Worm (Caenorhabditis elegans): ENCODE results near the gene Y46G5A.36.

Y46G5A.36 gene

DNA sequence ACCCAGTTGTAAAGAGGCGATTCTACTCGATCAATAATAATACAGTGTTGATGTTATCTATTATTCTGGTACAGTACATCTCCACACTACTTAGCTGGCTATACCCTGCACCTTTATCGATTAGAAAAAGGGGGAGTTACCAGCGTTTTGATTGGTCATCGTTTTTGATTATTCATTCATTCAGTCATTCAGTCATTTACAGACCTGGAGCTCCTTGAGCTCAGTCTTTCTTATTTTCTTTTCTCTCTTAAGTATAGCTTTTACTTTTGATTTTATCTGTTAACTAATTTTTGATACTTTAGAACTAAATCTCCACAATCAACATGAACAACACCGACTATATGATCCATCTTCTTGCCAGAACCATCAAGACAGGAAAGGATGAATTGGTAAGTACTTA lies 26.6 kb downstream of the Y46G5A.36 start, which contains the start of gene Y46G5A.28:
Y46G5A.28 (plus strand) TSS at position 301 of the 400 bp plus-strand sequence.
- TF ChIP-seq nhr-2 (tag; optimal IDR thresholded peaks at IDR 0.05) (no peak), mls-2 (tag; optimal IDR thresholded peaks at IDR 0.05) (no peak), pha-4 (tag; optimal IDR thresholded peaks at IDR 0.05) (no peak), sem-2 (GFP tag; optimal IDR thresholded peaks at IDR 0.05) (no peak), unc-120 (tag; optimal IDR thresholded peaks at IDR 0.05; ENCODE audit: poor library complexity, severe bottlenecking) (no peak), nhr-76 (tag; optimal IDR thresholded peaks at IDR 0.05) (no peak), unc-39 (tag; optimal IDR thresholded peaks at IDR 0.05) (no peak), flh-1 (GFP tag; optimal IDR thresholded peaks at IDR 0.05) (no peak), M03D4.4 (tag; optimal IDR thresholded peaks at IDR 0.05) (no peak), lin-32 (GFP tag; optimal IDR thresholded peaks at IDR 0.05) (no peak), tbx-8 (GFP tag; optimal IDR thresholded peaks at IDR 0.05) (no peak), unc-62 (GFP tag; optimal IDR thresholded peaks at IDR 0.05) (no peak), ztf-11 (tag; optimal IDR thresholded peaks at IDR 0.05) (no peak), drap-1 (GFP tag; optimal IDR thresholded peaks at IDR 0.05) (no peak), ceh-39 (tag; optimal IDR thresholded peaks at IDR 0.05) (no peak)

DNA sequence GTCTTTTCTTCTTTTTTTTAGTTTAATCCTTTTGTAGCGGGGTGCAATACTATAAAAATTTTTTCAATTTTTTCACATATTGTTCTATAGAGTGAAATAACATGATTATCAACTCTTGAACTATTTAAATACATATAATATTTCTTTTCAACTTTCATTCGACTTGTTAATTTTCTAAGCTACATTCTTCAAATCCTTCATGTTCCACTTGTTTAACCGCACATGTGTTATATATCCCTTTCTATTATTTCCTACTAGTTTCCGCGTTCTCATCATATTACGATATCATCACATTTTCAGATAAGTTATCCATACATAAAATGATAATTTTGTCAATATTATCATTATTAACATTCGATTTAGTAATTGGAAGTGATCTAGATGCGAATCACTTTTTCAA lies 32.4 kb downstream of the Y46G5A.36 start, which contains the start of gene Y46G5A.29:
Y46G5A.29 (plus strand) TSS at position 301 of the 400 bp plus-strand sequence.
- TF ChIP-seq lin-32 (GFP tag; optimal IDR thresholded peaks at IDR 0.05): no peak

DNA sequence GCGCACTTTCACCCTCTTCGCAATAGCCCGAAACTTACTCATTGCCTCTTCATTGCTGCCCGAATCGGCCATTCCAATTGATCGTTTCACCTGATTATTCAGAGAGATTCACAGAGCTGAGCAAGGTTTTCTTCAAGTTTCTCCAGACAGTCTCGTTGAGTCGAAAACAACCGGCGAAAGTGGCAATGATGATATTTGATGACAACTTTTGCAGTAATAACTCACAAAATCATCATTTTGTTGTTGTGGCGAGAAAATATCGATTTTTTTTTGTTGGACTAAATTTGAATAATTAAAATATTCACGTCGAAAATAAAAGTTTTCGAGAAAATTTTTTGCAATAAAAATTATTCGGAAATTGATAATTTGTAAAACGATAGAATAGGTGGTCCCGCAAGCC lies 42.1 kb downstream of the Y46G5A.36 start, which contains the start of gene snf-5:
snf-5 (minus strand) TSS at position 182 of the 400 bp plus-strand sequence.
- TF ChIP-seq ceh-83 (GFP tag; optimal IDR thresholded peaks at IDR 0.05): no peak
- TF ChIP-seq lsy-2 (tag; optimal IDR thresholded peaks at IDR 0.05): no peak
- TF ChIP-seq mab-5 (tag; optimal IDR thresholded peaks at IDR 0.05): no peak
- TF ChIP-seq unc-39 (tag; optimal IDR thresholded peaks at IDR 0.05): no peak
- TF ChIP-seq lin-13 (tag; optimal IDR thresholded peaks at IDR 0.05): no peak
- no peak for TF ChIP-seq mls-2 (tag; optimal IDR thresholded peaks at IDR 0.05)
- TF ChIP-seq cnd-1 (tag; optimal IDR thresholded peaks at IDR 0.05): no peak
- TF ChIP-seq sem-2 (GFP tag; optimal IDR thresholded peaks at IDR 0.05): no peak
- no peak for TF ChIP-seq unc-62 (GFP tag; optimal IDR thresholded peaks at IDR 0.05)

DNA sequence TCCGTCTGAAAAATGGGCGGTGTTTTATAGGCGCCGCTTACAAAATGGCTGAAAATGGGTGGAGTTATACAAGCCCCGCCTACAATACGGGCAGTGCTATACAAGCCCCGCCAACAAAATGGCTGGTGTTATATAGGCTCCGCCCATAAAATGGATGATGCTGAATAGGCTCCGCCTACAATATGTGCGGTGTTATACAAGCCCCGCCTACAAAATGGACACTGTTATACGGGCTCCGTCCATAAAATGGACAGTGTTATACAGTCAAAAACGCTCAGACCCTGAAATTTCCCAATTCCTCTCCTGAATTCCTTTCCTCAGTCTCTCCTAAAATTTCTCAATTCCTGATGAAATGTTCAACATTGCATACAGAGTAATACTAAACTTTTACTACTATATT lies 42.6 kb downstream of the Y46G5A.36 start:
- TF ChIP-seq drap-1 (GFP tag; optimal IDR thresholded peaks at IDR 0.05): no peak
- TF ChIP-seq ceh-43 (GFP tag; optimal IDR thresholded peaks at IDR 0.05): no peak
- TF ChIP-seq ceh-83 (GFP tag; optimal IDR thresholded peaks at IDR 0.05): no peak
- no peak for TF ChIP-seq unc-62 (GFP tag; optimal IDR thresholded peaks at IDR 0.05)
- no peak for TF ChIP-seq bed-3 (GFP tag; optimal IDR thresholded peaks at IDR 0.05)
- no peak for TF ChIP-seq cnd-1 (tag; optimal IDR thresholded peaks at IDR 0.05)
- no peak for TF ChIP-seq ztf-11 (tag; optimal IDR thresholded peaks at IDR 0.05)
- TF ChIP-seq elt-1 (tag; optimal IDR thresholded peaks at IDR 0.05; ENCODE audit: borderline replicate concordance, insufficient read depth): no peak
- TF ChIP-seq pha-4 (tag; optimal IDR thresholded peaks at IDR 0.05): no peak
- TF ChIP-seq unc-120 (tag; optimal IDR thresholded peaks at IDR 0.05; ENCODE audit: poor library complexity, severe bottlenecking): no peak
- no peak for TF ChIP-seq flh-1 (GFP tag; optimal IDR thresholded peaks at IDR 0.05)
- no peak for TF ChIP-seq mab-5 (tag; optimal IDR thresholded peaks at IDR 0.05)
